Fruit fly (Drosophila melanogaster) whole organism, pupa: ENCODE results near the gene Ugt35E2.

Source experiments
- CG10348 ChIP-seq: fragments of 200-800 bp; sonication (Bioruptor generic); IDR thresholded peaks from 2 replicates; pipeline ENCODE4 v1.3.6; 2022; ENCODE audit warnings: missing biosample characterization, missing genetic modification characterization
- CG12605 ChIP-seq: fragments of 200-800 bp; sonication (Bioruptor generic); IDR thresholded peaks from 2 replicates; pipeline ENCODE4 v1.3.6; 2022; ENCODE audit warnings: missing biosample characterization, missing genetic modification characterization
- CG13204 ChIP-seq: fragments of 200-800 bp; sonication (Bioruptor generic); optimal IDR thresholded peaks from 2 replicates; lab custom pipeline; 2018; ENCODE audit warnings: missing biosample characterization, mild to moderate bottlenecking, missing genetic modification characterization, moderate library complexity
- CG14655 ChIP-seq: fragments of 200-800 bp; sonication (Bioruptor generic); optimal IDR thresholded peaks from 3 replicates; lab custom pipeline; 2017; ENCODE audit warnings: mild to moderate bottlenecking, missing biosample characterization, missing genetic modification reagents, missing genetic modification characterization
- CG15710 ChIP-seq: fragments of 200-800 bp; sonication (Bioruptor generic); optimal IDR thresholded peaks from 2 replicates; lab custom pipeline; 2018; ENCODE audit warnings: missing biosample characterization, mild to moderate bottlenecking, missing genetic modification characterization, moderate library complexity
- CG17806 ChIP-seq: fragments of 200-800 bp; sonication (Bioruptor generic); optimal IDR thresholded peaks from 2 replicates; lab custom pipeline; 2018; ENCODE audit warnings: missing biosample characterization, mild to moderate bottlenecking, missing genetic modification characterization, moderate library complexity
- CG32121 ChIP-seq: fragments of 200-800 bp; sonication (Bioruptor generic); IDR thresholded peaks from 2 replicates; pipeline ENCODE4 v1.3.6; 2022; ENCODE audit warnings: missing biosample characterization, missing genetic modification characterization
- CG34367 ChIP-seq: fragments of 200-800 bp; sonication (Bioruptor generic); optimal IDR thresholded peaks from 2 replicates; lab custom pipeline; 2018; ENCODE audit warnings: missing biosample characterization, mild to moderate bottlenecking, missing genetic modification characterization
- CG4496 ChIP-seq: fragments of 200-800 bp; sonication (Bioruptor generic); IDR thresholded peaks from 3 replicates; pipeline ENCODE4 v1.3.6; 2022; ENCODE audit warnings: missing biosample characterization, missing genetic modification characterization
- CG8159 ChIP-seq: fragments of 200-800 bp; sonication (Bioruptor generic); optimal IDR thresholded peaks from 3 replicates; lab custom pipeline; 2018; ENCODE audit warnings: missing biosample characterization, mild to moderate bottlenecking, missing genetic modification characterization, moderate library complexity
- CG8301 ChIP-seq: fragments of 200-800 bp; sonication (Bioruptor generic); optimal IDR thresholded peaks from 2 replicates; lab custom pipeline; 2018; ENCODE audit warnings: missing biosample characterization, mild to moderate bottlenecking, missing genetic modification characterization
- CG9948 ChIP-seq: fragments of 200-800 bp; sonication (Bioruptor generic); optimal IDR thresholded peaks from 2 replicates; lab custom pipeline; 2018; ENCODE audit warnings: missing biosample characterization, mild to moderate bottlenecking, missing genetic modification characterization, moderate library complexity
- D1 ChIP-seq: fragments of 200-800 bp; sonication (Bioruptor generic); optimal IDR thresholded peaks from 2 replicates; lab custom pipeline; 2018; ENCODE audit warnings: missing biosample characterization, mild to moderate bottlenecking, missing genetic modification characterization, moderate library complexity
- EcR ChIP-seq: fragments of 200-800 bp; sonication (Bioruptor generic); optimal IDR thresholded peaks from 3 replicates; lab custom pipeline; 2019; ENCODE audit warnings: missing biosample characterization, missing genetic modification characterization, mild to moderate bottlenecking, moderate library complexity, missing genetic modification reagents
- Ets98B ChIP-seq: fragments of 200-800 bp; sonication (Bioruptor generic); IDR thresholded peaks from 2 replicates; pipeline ENCODE4 v1.3.6; 2022; ENCODE audit warnings: missing biosample characterization, missing genetic modification characterization
- Pif1A ChIP-seq: fragments of 200-800 bp; sonication (Bioruptor generic); optimal IDR thresholded peaks from 3 replicates; lab custom pipeline; 2016; ENCODE audit warnings: missing biosample characterization, missing genetic modification characterization
- Pif1B ChIP-seq: fragments of 200-800 bp; sonication (Bioruptor generic); optimal IDR thresholded peaks from 3 replicates; lab custom pipeline; 2016; ENCODE audit warnings: missing biosample characterization, missing genetic modification characterization
- Snoo ChIP-seq: fragments of 200-800 bp; sonication (Bioruptor generic); optimal IDR thresholded peaks from 3 replicates; lab custom pipeline; 2017; ENCODE audit warnings: missing biosample characterization, mild to moderate bottlenecking, missing genetic modification characterization, inconsistent platforms
- fd96Ca ChIP-seq: fragments of 200-800 bp; sonication (Bioruptor generic); IDR thresholded peaks from 3 replicates; pipeline ENCODE4 v1.3.6; 2022; ENCODE audit warnings: missing biosample characterization, missing genetic modification characterization
- gl ChIP-seq: fragments of 200-800 bp; sonication (Bioruptor generic); optimal IDR thresholded peaks from 2 replicates; lab custom pipeline; 2018; ENCODE audit warnings: missing biosample characterization, mild to moderate bottlenecking, missing genetic modification characterization
- rn ChIP-seq: fragments of 200-800 bp; sonication (Bioruptor generic); IDR thresholded peaks from 2 replicates; pipeline ENCODE4 v1.3.6; 2022; ENCODE audit warnings: missing biosample characterization, missing genetic modification characterization

Ugt35E2 gene

DNA sequence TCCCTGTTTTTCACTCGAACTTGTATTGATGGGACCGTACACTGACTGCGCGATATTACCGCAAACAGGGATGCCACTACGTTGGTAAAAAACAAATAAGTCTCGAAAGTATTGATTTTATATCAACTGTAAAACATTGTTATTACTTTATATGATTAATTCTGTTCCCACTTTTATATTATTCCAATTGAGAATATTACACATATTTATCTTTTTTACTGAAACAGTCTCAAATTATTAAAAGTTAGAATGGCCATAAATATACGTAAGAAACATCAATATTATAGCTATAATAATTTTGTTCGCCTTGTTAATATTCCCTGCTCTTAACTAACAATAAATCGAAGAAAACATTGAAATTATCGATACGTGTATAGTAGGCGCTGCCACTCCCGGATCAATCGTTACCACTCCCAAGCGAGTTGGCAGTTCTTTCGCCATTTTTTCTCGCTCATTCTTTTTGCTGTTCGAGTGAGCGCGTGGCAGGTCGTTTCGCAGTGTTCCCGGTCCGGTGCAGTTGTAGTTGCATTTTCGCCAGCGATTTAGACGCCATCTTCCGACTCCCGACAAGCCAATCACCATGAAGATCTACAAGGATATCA, 42.1 kb upstream of the Ugt35E2 start, which contains the start of the genes SdhC and Tctp:
Gene SdhC, minus strand, starts transcription at position 49 of the 602 bp plus-strand sequence.
Gene Tctp, plus strand, starts transcription at position 447 of the 602 bp plus-strand sequence.
- TF ChIP-seq D1 (no peak), CG8159 (tag; lab: Kevin White, UChicago) (peak; percentile 47), CG15710 (tag; lab: Kevin White, UChicago) (peak; percentile 18), Pif1B (GFP tag; lab: Kevin White, UChicago) (peak; percentile 14), CG12605 (no peak), CG34367 (tag; lab: Kevin White, UChicago) (peak; percentile 4), CG13204 (GFP tag; lab: Kevin White, UChicago) (no peak), rn (GFP tag; lab: Robert Waterston, UW) (no peak), Pif1A (GFP tag; lab: Kevin White, UChicago) (peak; percentile 52), CG9948 (peak; percentile 3), CG8301 (tag; lab: Kevin White, UChicago) (peak; percentile 15), CG32121 (no peak), Snoo (tag; lab: Kevin White, UChicago) (peak; percentile 4), CG4496 (GFP tag; lab: Robert Waterston, UW) (no peak), Ets98B (peak; percentile 36)
- TF ChIP-seq, all 21 proteins: peak for 9

dm6 chr3R:11208766-11209331, 41.1 kb upstream of the Ugt35E2 start:
- TF ChIP-seq CG4496 (GFP tag; lab: Robert Waterston, UW) (no peak), EcR (GFP tag; lab: Kevin White, UChicago) (peak; percentile 42)

DNA sequence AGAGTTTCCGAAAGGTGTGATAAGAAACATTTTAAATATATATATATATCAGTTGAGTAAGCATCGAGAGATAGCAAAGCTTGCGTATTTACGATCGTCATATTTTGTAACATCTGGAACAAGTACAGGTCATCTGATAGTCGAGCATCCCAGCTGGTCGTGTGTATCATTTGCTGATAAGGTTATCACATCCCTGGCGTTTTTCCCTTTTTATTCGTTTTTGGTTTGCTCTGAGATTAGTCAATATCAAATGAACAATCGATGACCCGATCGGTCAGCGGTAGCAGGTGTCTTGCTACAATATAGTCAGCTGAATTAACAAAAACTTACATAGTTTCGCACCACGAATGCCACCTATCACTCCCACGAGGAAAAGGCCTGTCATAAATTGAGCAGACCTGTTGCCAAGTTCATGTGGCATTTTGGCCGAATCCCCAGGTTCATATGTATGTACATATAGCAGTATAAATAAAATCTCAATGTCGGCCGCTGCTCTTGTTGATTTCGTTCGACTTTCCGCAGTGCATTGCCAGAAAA, 33.2 kb upstream of the Ugt35E2 start:
- TF ChIP-seq Pif1B (GFP tag; lab: Kevin White, UChicago) (peak; percentile 80), CG13204 (GFP tag; lab: Kevin White, UChicago) (no peak), fd96Ca (GFP tag; lab: Robert Waterston, UW) (peak; percentile 71; the same call in 2 of the 3 replicates), Snoo (tag; lab: Kevin White, UChicago) (peak; percentile 62), CG9948 (peak; percentile 50), CG34367 (tag; lab: Kevin White, UChicago) (peak; percentile 24), CG15710 (tag; lab: Kevin White, UChicago) (peak; percentile 49), Pif1A (GFP tag; lab: Kevin White, UChicago) (peak; percentile 81), rn (GFP tag; lab: Robert Waterston, UW) (no peak), CG17806 (peak; percentile 64), CG8301 (tag; lab: Kevin White, UChicago) (peak; percentile 57), CG4496 (GFP tag; lab: Robert Waterston, UW) (peak; percentile 65; the same call in 2 of the 3 replicates), CG12605 (no peak), D1 (no peak), CG10348 (no peak), Ets98B (peak; percentile 57; the same call in 1 of the 2 replicates), CG8159 (tag; lab: Kevin White, UChicago) (peak; percentile 67), CG32121 (peak; percentile 67), gl (tag; lab: Kevin White, UChicago) (no peak), CG14655 (GFP tag; lab: Kevin White, UChicago) (peak; percentile 67), EcR (GFP tag; lab: Kevin White, UChicago) (no peak)
- TF ChIP-seq, all 21 proteins: peak for 14

DNA sequence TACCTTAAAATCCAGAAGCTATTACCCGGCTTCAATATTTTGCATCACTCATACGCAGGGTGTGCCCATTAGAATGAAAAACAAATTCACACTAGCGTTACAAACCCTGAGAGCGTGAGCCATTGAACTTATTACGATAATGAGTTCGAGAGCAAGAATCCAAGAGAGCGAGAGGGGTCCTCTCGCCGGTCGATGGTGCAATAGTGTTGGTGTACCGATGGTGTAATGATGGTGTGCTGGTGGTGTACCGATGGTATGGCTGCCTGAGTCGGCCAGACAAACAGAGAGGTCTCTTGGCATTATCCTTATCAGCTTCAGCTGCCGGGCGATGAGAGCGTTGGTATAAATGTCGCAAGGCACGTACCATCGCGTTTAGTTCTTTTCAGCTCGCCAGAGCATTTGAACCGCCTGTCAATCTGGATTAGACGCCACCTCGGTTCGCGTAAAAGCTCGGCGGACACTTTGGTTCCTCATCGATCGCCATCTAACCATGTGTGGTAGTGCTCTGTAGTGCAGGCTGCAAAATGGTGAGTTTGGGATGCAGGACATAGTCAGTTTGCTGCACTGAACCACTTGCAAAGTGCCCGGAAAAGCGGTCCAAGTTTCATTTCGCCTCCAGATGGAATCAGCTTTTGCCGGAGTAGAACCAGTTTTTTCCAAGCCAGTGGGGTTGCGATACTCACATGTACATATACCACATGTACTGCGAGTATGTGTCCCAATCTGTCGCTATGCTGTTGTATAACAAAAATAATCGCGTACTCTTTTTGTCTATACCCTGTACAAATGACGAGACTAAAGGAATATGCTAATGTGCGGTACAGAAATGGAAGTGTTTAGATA, 32.5 kb upstream of the Ugt35E2 start:
- TF ChIP-seq CG8301 (tag; lab: Kevin White, UChicago) = no peak
- TF ChIP-seq CG12605 = no peak
- TF ChIP-seq CG17806 = no peak
- TF ChIP-seq EcR (GFP tag; lab: Kevin White, UChicago) = peak; percentile 94
- no peak for TF ChIP-seq rn (GFP tag; lab: Robert Waterston, UW)
- no peak for TF ChIP-seq CG32121

dm6 chr3R:11199227-11199835, 31.6 kb upstream of the Ugt35E2 start:
- TF ChIP-seq CG13204 (GFP tag; lab: Kevin White, UChicago) (no peak), Snoo (tag; lab: Kevin White, UChicago) (peak; percentile 29)

DNA sequence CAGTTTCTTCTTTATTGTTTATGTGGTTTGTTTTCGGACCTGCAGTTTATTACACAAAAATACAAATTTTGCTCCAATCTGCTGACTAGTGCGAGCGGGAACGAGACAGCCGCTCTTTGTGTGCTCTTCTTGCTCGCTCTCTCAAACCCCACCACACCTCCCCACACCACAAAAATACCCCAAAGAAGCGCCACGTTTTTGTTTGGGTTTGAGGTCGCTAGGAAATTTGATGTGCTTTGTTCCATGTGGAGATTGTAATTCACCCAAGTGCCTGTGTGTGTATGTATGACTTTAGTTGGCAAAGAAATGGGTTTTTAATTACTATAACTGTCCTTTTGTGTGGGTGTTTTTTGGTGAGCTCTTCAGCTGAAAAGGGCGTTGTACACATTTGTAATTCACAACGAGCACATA, 30.3 kb upstream of the Ugt35E2 start:
- TF ChIP-seq Pif1B (GFP tag; lab: Kevin White, UChicago) (no peak), fd96Ca (GFP tag; lab: Robert Waterston, UW) (peak; percentile 47; the same call in 1 of the 3 replicates), CG4496 (GFP tag; lab: Robert Waterston, UW) (0 out of 3 replicates have a peak, but pooled peaks have one; percentile 11), CG32121 (0 out of 2 replicates have a peak, but pooled peaks have one; percentile 14), CG12605 (0 out of 2 replicates have a peak, but pooled peaks have one; percentile 35), CG14655 (GFP tag; lab: Kevin White, UChicago) (no peak)
